Worm (Caenorhabditis elegans): Measurements from ENCODE around the gene eef-1A.2.

DNA sequence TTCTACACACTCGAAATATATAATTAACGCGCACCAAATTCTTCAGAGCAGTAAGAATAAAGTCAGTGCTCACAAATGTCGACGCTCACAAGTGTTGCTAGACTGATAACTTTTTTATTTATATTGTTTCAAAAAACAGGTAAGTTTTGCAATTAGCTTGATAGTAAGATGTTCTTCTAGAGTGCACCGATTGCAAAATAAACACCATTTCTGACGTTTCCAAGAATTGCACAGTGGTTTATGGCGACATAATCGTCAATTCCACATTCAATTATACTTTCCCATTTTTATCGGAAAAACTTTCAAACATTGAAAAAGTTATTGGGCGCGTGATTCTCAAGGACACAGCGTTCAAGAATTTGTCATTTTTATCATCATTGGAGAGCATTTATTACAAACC is 23.1 kb upstream of the eef-1A.2 start:
- TF ChIP-seq rnt-1 (tag; optimal IDR thresholded peaks at IDR 0.05) = no peak
- no peak for TF ChIP-seq ttx-3 (tag; optimal IDR thresholded peaks at IDR 0.05)
- no peak for TF ChIP-seq pha-4 (tag; optimal IDR thresholded peaks at IDR 0.05)
- TF ChIP-seq ceh-2 (tag; optimal IDR thresholded peaks at IDR 0.05) = no peak
- no peak for TF ChIP-seq pqm-1 (tag; optimal IDR thresholded peaks at IDR 0.05)
- TF ChIP-seq nhr-11 (tag; optimal IDR thresholded peaks at IDR 0.05) = no peak
- TF ChIP-seq sox-4 (tag; optimal IDR thresholded peaks at IDR 0.05) = no peak
- TF ChIP-seq che-1 (tag; optimal IDR thresholded peaks at IDR 0.05) = no peak
- TF ChIP-seq pag-3 (tag; optimal IDR thresholded peaks at IDR 0.05; ENCODE audit: borderline replicate concordance) = no peak
- no peak for TF ChIP-seq F13H6.1 (tag; optimal IDR thresholded peaks at IDR 0.05)
- TF ChIP-seq ama-1 (optimal IDR thresholded peaks at IDR 0.05) = no peak
- TF ChIP-seq tbx-7 (tag; optimal IDR thresholded peaks at IDR 0.05) = no peak
- TF ChIP-seq dve-1 (tag; optimal IDR thresholded peaks at IDR 0.05) = no peak
- TF ChIP-seq unc-55 (GFP tag; optimal IDR thresholded peaks at IDR 0.05) = no peak

Data from whole organism, late embryonic.